Worm (Caenorhabditis elegans) whole organism, L1 larva: ENCODE measurements around the gene frh-1.

ENCODE experiments used
- C16A3.4 ChIP-seq: fragments of 150-350 bp; optimal IDR thresholded peaks from 2 replicates; lab custom pipeline; 2014; ENCODE audit warnings: missing biosample characterization, missing genetic modification characterization
- F16B12.6 ChIP-seq: fragments of 150-350 bp; optimal IDR thresholded peaks from 2 replicates; lab custom pipeline; 2014; ENCODE audit warnings: missing biosample characterization, missing genetic modification characterization
- Y116A8C.19 ChIP-seq: sonication (generic microtip); optimal IDR thresholded peaks from 2 replicates; lab custom pipeline; 2016; ENCODE audit warnings: missing compliant biosample characterization, missing genetic modification characterization, borderline replicate concordance
- alr-1 ChIP-seq: fragments of 200-800 bp; sonication (Bioruptor generic); optimal IDR thresholded peaks from 2 replicates; lab custom pipeline; 2018; ENCODE audit warnings: borderline replicate concordance, mild to moderate bottlenecking, missing genetic modification characterization, missing compliant biosample characterization
- blmp-1 ChIP-seq: fragments of 150-350 bp; optimal IDR thresholded peaks from 2 replicates; lab custom pipeline; 2014; ENCODE audit warnings: missing biosample characterization, missing genetic modification characterization
- ceh-82 ChIP-seq, 3 experiments: fragments of 150-350 bp in 1 of 3; sonication (generic microtip) in 2 of 3; optimal IDR thresholded peaks; 2 replicates each; lab custom pipeline; 2014 to 2017; ENCODE audit warnings: missing biosample characterization in 3 of 3, missing genetic modification characterization in 3 of 3
- ceh-90 ChIP-seq: sonication (generic microtip); optimal IDR thresholded peaks from 2 replicates; lab custom pipeline; 2016; ENCODE audit warnings: missing genetic modification characterization, missing compliant biosample characterization
- dpl-1 ChIP-seq, 3 experiments: fragments of 150-350 bp in 2 of 3; sonication (generic microtip) in 1 of 3; optimal IDR thresholded peaks; 2 replicates each; lab custom pipeline; 2014 to 2017; ENCODE audit warnings: missing biosample characterization in 3 of 3, missing genetic modification characterization in 3 of 3, missing genetic modification reagents in 3 of 3
- efl-1 ChIP-seq, 4 experiments: fragments of 150-350 bp; optimal IDR thresholded peaks in 3 of 4; peaks in 1 of 4; 1 replicate in 1 of 4; 2 replicates in 3 of 4; lab custom pipeline; 2014; ENCODE audit warnings: missing biosample characterization in 2 of 4, missing genetic modification characterization in 2 of 4, missing genetic modification reagents in 2 of 4
- efl-3 ChIP-seq: fragments of 200-800 bp; sonication (Bioruptor generic); optimal IDR thresholded peaks from 2 replicates; lab custom pipeline; 2018; ENCODE audit warnings: mild to moderate bottlenecking, missing genetic modification characterization, missing compliant biosample characterization
- elt-2 ChIP-seq: sonication (generic microtip); optimal IDR thresholded peaks from 2 replicates; lab custom pipeline; 2016; ENCODE audit warnings: missing genetic modification characterization, mild to moderate bottlenecking, inconsistent platforms, missing compliant biosample characterization, missing genetic modification reagents
- elt-3 ChIP-seq, 6 experiments: fragments of 150-350 bp in 1 of 6; sonication (generic microtip); optimal IDR thresholded peaks; 2 replicates each; lab custom pipeline; 2017 to 2018; ENCODE audit warnings: missing biosample characterization in 6 of 6, missing genetic modification characterization in 6 of 6, inconsistent platforms in 1 of 6
- fkh-4 ChIP-seq: sonication (generic microtip); optimal IDR thresholded peaks from 2 replicates; lab custom pipeline; 2016; ENCODE audit warnings: missing compliant biosample characterization, missing genetic modification characterization, borderline replicate concordance
- fos-1 ChIP-seq: fragments of 150-350 bp; optimal IDR thresholded peaks from 2 replicates; lab custom pipeline; 2014; ENCODE audit warnings: missing biosample characterization, missing genetic modification characterization
- grh-1 ChIP-seq: fragments of 200-800 bp; sonication (Bioruptor generic); IDR thresholded peaks from 2 replicates; pipeline ENCODE4 v1.3.6; 2022; ENCODE audit warnings: missing genetic modification reagents, missing genetic modification characterization, missing compliant biosample characterization
- hlh-17 ChIP-seq: fragments of 200-800 bp; sonication (Bioruptor generic); optimal IDR thresholded peaks from 2 replicates; lab custom pipeline; 2018; ENCODE audit warnings: missing genetic modification characterization, mild to moderate bottlenecking, missing compliant biosample characterization, moderate library complexity, borderline replicate concordance
- hlh-4 ChIP-seq: sonication (generic microtip); optimal IDR thresholded peaks from 2 replicates; lab custom pipeline; 2016; ENCODE audit warnings: mild to moderate bottlenecking, missing genetic modification characterization, missing compliant biosample characterization
- hpl-2 ChIP-seq: fragments of 150-350 bp; optimal IDR thresholded peaks from 2 replicates; lab custom pipeline; 2014; ENCODE audit warnings: missing biosample characterization, missing genetic modification reagents, missing genetic modification characterization
- irx-1 ChIP-seq: sonication (generic microtip); optimal IDR thresholded peaks from 2 replicates; lab custom pipeline; 2016; ENCODE audit warnings: missing genetic modification characterization, missing compliant biosample characterization
- isw-1 ChIP-seq: fragments of 200-800 bp; sonication (Bioruptor generic); IDR thresholded peaks from 2 replicates; pipeline ENCODE4 v1.3.6; 2022; ENCODE audit warnings: missing genetic modification characterization, missing compliant biosample characterization
- jun-1 ChIP-seq: fragments of 150-350 bp; optimal IDR thresholded peaks from 2 replicates; lab custom pipeline; 2014; ENCODE audit warnings: missing biosample characterization, missing genetic modification reagents, missing genetic modification characterization
- lin-13 ChIP-seq: fragments of 150-350 bp; optimal IDR thresholded peaks from 2 replicates; lab custom pipeline; 2014; ENCODE audit warnings: missing biosample characterization, missing genetic modification reagents, missing genetic modification characterization
- lin-14 ChIP-seq: fragments of 200-800 bp; sonication (Bioruptor generic); optimal IDR thresholded peaks from 2 replicates; lab custom pipeline; 2018; ENCODE audit warnings: mild to moderate bottlenecking, missing genetic modification characterization, moderate library complexity, missing compliant biosample characterization
- lin-35 ChIP-seq, 2 experiments: fragments of 150-350 bp; optimal IDR thresholded peaks; 2 replicates each; lab custom pipeline; 2014; ENCODE audit warnings: missing biosample characterization in 2 of 2, missing genetic modification characterization in 2 of 2, missing genetic modification reagents in 2 of 2
- lin-39 ChIP-seq: fragments of 150-350 bp; optimal IDR thresholded peaks from 2 replicates; lab custom pipeline; 2014; ENCODE audit warnings: missing biosample characterization, missing genetic modification reagents, missing genetic modification characterization
- lsy-2 ChIP-seq, 2 experiments: fragments of 150-350 bp; optimal IDR thresholded peaks; 2 replicates each; lab custom pipeline; 2014; ENCODE audit warnings: missing biosample characterization in 2 of 2, missing genetic modification characterization in 2 of 2
- mdl-1 ChIP-seq, 2 experiments: fragments of 150-350 bp; optimal IDR thresholded peaks; 2 replicates each; lab custom pipeline; 2014 to 2017; ENCODE audit warnings: missing biosample characterization in 2 of 2, missing genetic modification characterization in 2 of 2, inconsistent platforms in 1 of 2
- mef-2 ChIP-seq: fragments of 150-350 bp; optimal IDR thresholded peaks from 2 replicates; lab custom pipeline; 2014; ENCODE audit warnings: missing biosample characterization, missing genetic modification characterization
- mep-1 ChIP-seq: fragments of 150-350 bp; optimal IDR thresholded peaks from 2 replicates; lab custom pipeline; 2014; ENCODE audit warnings: missing biosample characterization, missing genetic modification characterization
- nhr-19 ChIP-seq: fragments of 200-800 bp; sonication (Bioruptor generic); conservative IDR thresholded peaks from 2 replicates; pipeline ENCODE4 v1.3.6; 2022; ENCODE audit warnings: missing genetic modification characterization, missing compliant biosample characterization
- nhr-20 ChIP-seq: sonication (generic microtip); optimal IDR thresholded peaks from 2 replicates; lab custom pipeline; 2016; ENCODE audit warnings: mild to moderate bottlenecking, missing genetic modification characterization, missing compliant biosample characterization
- nhr-237 ChIP-seq: fragments of 150-350 bp; optimal IDR thresholded peaks from 2 replicates; lab custom pipeline; 2014; ENCODE audit warnings: missing biosample characterization, missing genetic modification characterization
- nhr-47 ChIP-seq: sonication (generic microtip); optimal IDR thresholded peaks from 2 replicates; lab custom pipeline; 2016; ENCODE audit warnings: mild to moderate bottlenecking, missing genetic modification characterization, moderate library complexity, missing compliant biosample characterization
- nhr-71 ChIP-seq: sonication (generic microtip); optimal IDR thresholded peaks from 2 replicates; lab custom pipeline; 2016; ENCODE audit warnings: mild to moderate bottlenecking, missing genetic modification characterization, moderate library complexity, missing compliant biosample characterization
- nhr-84 ChIP-seq: sonication (generic microtip); optimal IDR thresholded peaks from 2 replicates; lab custom pipeline; 2017; ENCODE audit warnings: missing biosample characterization, missing genetic modification characterization
- nhr-90 ChIP-seq: sonication (generic microtip); optimal IDR thresholded peaks from 2 replicates; lab custom pipeline; 2016; ENCODE audit warnings: mild to moderate bottlenecking, missing genetic modification characterization, missing compliant biosample characterization; ENCODE audit not compliant: poor library complexity
- pax-3 ChIP-seq: fragments of 200-800 bp; sonication (Bioruptor generic); optimal IDR thresholded peaks from 2 replicates; lab custom pipeline; 2018; ENCODE audit warnings: mild to moderate bottlenecking, missing genetic modification characterization, moderate library complexity, missing compliant biosample characterization
- pqm-1 ChIP-seq: sonication (generic microtip); optimal IDR thresholded peaks from 3 replicates; lab custom pipeline; 2017; ENCODE audit warnings: missing biosample characterization, missing genetic modification characterization
- rnt-1 ChIP-seq: sonication (generic microtip); optimal IDR thresholded peaks from 2 replicates; lab custom pipeline; 2016; ENCODE audit warnings: mild to moderate bottlenecking, missing genetic modification characterization, moderate library complexity, missing compliant biosample characterization
- skn-1 ChIP-seq: fragments of 150-350 bp; optimal IDR thresholded peaks from 2 replicates; lab custom pipeline; 2014; ENCODE audit warnings: missing biosample characterization, missing genetic modification characterization
- snu-23 ChIP-seq: sonication (generic microtip); optimal IDR thresholded peaks from 2 replicates; lab custom pipeline; 2016; ENCODE audit warnings: missing genetic modification characterization, missing compliant biosample characterization
- sox-4 ChIP-seq: sonication (generic microtip); optimal IDR thresholded peaks from 2 replicates; lab custom pipeline; 2016; ENCODE audit warnings: missing genetic modification characterization, missing compliant biosample characterization
- sup-37 ChIP-seq: fragments of 200-800 bp; sonication (Bioruptor generic); optimal IDR thresholded peaks from 2 replicates; lab custom pipeline; 2018; ENCODE audit warnings: mild to moderate bottlenecking, missing genetic modification characterization, missing compliant biosample characterization
- swsn-7 ChIP-seq: sonication (generic microtip); optimal IDR thresholded peaks from 2 replicates; lab custom pipeline; 2016; ENCODE audit warnings: missing genetic modification characterization, missing compliant biosample characterization
- tbx-2 ChIP-seq: sonication (generic microtip); optimal IDR thresholded peaks from 2 replicates; lab custom pipeline; 2016; ENCODE audit warnings: missing genetic modification characterization, missing compliant biosample characterization
- tlp-1 ChIP-seq: fragments of 150-350 bp; optimal IDR thresholded peaks from 2 replicates; lab custom pipeline; 2014; ENCODE audit warnings: missing biosample characterization, missing genetic modification characterization
- unc-130 ChIP-seq: fragments of 150-350 bp; optimal IDR thresholded peaks from 2 replicates; lab custom pipeline; 2017; ENCODE audit warnings: missing biosample characterization, missing genetic modification characterization, inconsistent platforms
- unc-86 ChIP-seq: sonication (generic microtip); optimal IDR thresholded peaks from 2 replicates; lab custom pipeline; 2016; ENCODE audit warnings: missing genetic modification characterization, missing compliant biosample characterization
- zip-4 ChIP-seq: fragments of 200-800 bp; sonication (Bioruptor generic); optimal IDR thresholded peaks from 2 replicates; lab custom pipeline; 2018; ENCODE audit warnings: mild to moderate bottlenecking, missing genetic modification characterization, moderate library complexity, missing compliant biosample characterization
- ztf-4 ChIP-seq: fragments of 150-350 bp; optimal IDR thresholded peaks from 2 replicates; lab custom pipeline; 2014; ENCODE audit warnings: missing biosample characterization, missing genetic modification characterization

frh-1 gene

ce11 chrII:5931904-5932764, 14.9 kb downstream of the frh-1 start:
- TF ChIP-seq pqm-1 = no peak
- TF ChIP-seq sox-4 (tag; lab: Kevin White, UChicago) = no peak
- no peak for TF ChIP-seq lin-13 (GFP tag; lab: Kevin White, UChicago)
- TF ChIP-seq elt-3 (tag; optimal IDR thresholded peaks at IDR 0.05; lab: Kevin White, UChicago) = peak in 1 of 6 experiments; percentile 48
- no peak for TF ChIP-seq nhr-84
- peak; percentile 67 for TF ChIP-seq nhr-20 (tag; lab: Kevin White, UChicago)
- TF ChIP-seq mdl-1 (tag; optimal IDR thresholded peaks at IDR 0.05; lab: Kevin White, UChicago) = peak in 1 of 2 experiments; percentile 34
- TF ChIP-seq tlp-1 = no peak
- TF ChIP-seq skn-1 (tag; lab: Kevin White, UChicago) = no peak
- no peak for TF ChIP-seq efl-1 (optimal IDR thresholded peaks at IDR 0.05; lab: Kevin White, UChicago)
- peak in 1 of 2 experiments; percentile 82 for TF ChIP-seq efl-1 (GFP tag; optimal IDR thresholded peaks at IDR 0.05 in 1 of 2; lab: Kevin White, UChicago)
- TF ChIP-seq rnt-1 (tag; lab: Kevin White, UChicago) = peak; percentile 76
- TF ChIP-seq C16A3.4 (tag; lab: Kevin White, UChicago) = peak; percentile 35
- TF ChIP-seq lin-14 = peak; percentile 81
- TF ChIP-seq zip-4 (GFP tag; lab: Kevin White, UChicago) = no peak
- TF ChIP-seq lin-35 (GFP tag; optimal IDR thresholded peaks at IDR 0.05; lab: Kevin White, UChicago) = peak in 1 of 2 experiments; percentile 16
- TF ChIP-seq mep-1 (tag; lab: Kevin White, UChicago) = peak; percentile 9
- no peak for TF ChIP-seq fkh-4 (tag; lab: Kevin White, UChicago)
- peak; percentile 29 for TF ChIP-seq nhr-47 (tag; lab: Kevin White, UChicago)
- no peak for TF ChIP-seq sup-37 (GFP tag; lab: Kevin White, UChicago)
- TF ChIP-seq hpl-2 (GFP tag; lab: Kevin White, UChicago) = no peak
- TF ChIP-seq mef-2 (tag; lab: Kevin White, UChicago) = no peak
- no peak for TF ChIP-seq swsn-7 (tag; lab: Kevin White, UChicago)
- TF ChIP-seq isw-1 (GFP tag; lab: Robert Waterston, UW) = no peak
- TF ChIP-seq fos-1 (tag; lab: Kevin White, UChicago) = no peak
- TF ChIP-seq hlh-17 (GFP tag; lab: Kevin White, UChicago) = no peak
- peak; percentile 85 for TF ChIP-seq blmp-1
- TF ChIP-seq unc-86 (tag; lab: Kevin White, UChicago) = no peak
- TF ChIP-seq grh-1 = no peak
- TF ChIP-seq pax-3 (tag; lab: Kevin White, UChicago) = no peak
- no peak for TF ChIP-seq jun-1 (tag; lab: Kevin White, UChicago)
- TF ChIP-seq nhr-237 (tag; lab: Kevin White, UChicago) = no peak
- TF ChIP-seq nhr-71 (tag; lab: Kevin White, UChicago) = peak; percentile 84
- peak; percentile 49 for TF ChIP-seq ztf-4 (tag; lab: Kevin White, UChicago)
- peak; percentile 60 for TF ChIP-seq elt-2 (tag; lab: Kevin White, UChicago)
- TF ChIP-seq efl-3 (GFP tag; lab: Kevin White, UChicago) = no peak
- no peak for TF ChIP-seq Y116A8C.19 (tag; lab: Kevin White, UChicago)
- TF ChIP-seq hlh-4 (tag; lab: Kevin White, UChicago) = no peak
- no peak for TF ChIP-seq ceh-82 (tag; optimal IDR thresholded peaks at IDR 0.05; lab: Kevin White, UChicago)
- TF ChIP-seq F16B12.6 (tag; lab: Kevin White, UChicago) = no peak
- TF ChIP-seq nhr-90 (tag; lab: Kevin White, UChicago) = peak; percentile 14
- no peak for TF ChIP-seq alr-1 (tag; lab: Kevin White, UChicago)
- TF ChIP-seq snu-23 (GFP tag; lab: Kevin White, UChicago) = peak; percentile 47
- peak; percentile 37 to 65 for TF ChIP-seq lsy-2 (tag; optimal IDR thresholded peaks at IDR 0.05; lab: Kevin White, UChicago)
- peak; percentile 77 for TF ChIP-seq lin-39
- peak; percentile 26 for TF ChIP-seq tbx-2 (tag; lab: Kevin White, UChicago)
- peak; percentile 54 for TF ChIP-seq unc-130 (tag; lab: Kevin White, UChicago)
- no peak for TF ChIP-seq ceh-90
- peak; percentile 65 for TF ChIP-seq nhr-19 (GFP tag; lab: Robert Waterston, UW)
- TF ChIP-seq dpl-1 (GFP tag; optimal IDR thresholded peaks at IDR 0.05; lab: Kevin White, UChicago) = no peak
- no peak for TF ChIP-seq irx-1 (tag; lab: Kevin White, UChicago)
